Fruit fly (Drosophila melanogaster) whole organism, embryonic: ENCODE results near the gene par-6.

ENCODE experiments used
- C15 ChIP-seq: fragments of 200-800 bp; sonication (Bioruptor generic); IDR thresholded peaks from 3 replicates; pipeline ENCODE4 v1.3.6; 2022; ENCODE audit warnings: missing biosample characterization, missing genetic modification characterization
- CG15011 ChIP-seq: fragments of 200-800 bp; sonication (Bioruptor generic); optimal IDR thresholded peaks from 3 replicates; lab custom pipeline; 2018; ENCODE audit warnings: missing biosample characterization, mild to moderate bottlenecking, missing genetic modification characterization
- CG1603 ChIP-seq: fragments of 200-800 bp; sonication (Bioruptor generic); optimal IDR thresholded peaks from 2 replicates; lab custom pipeline; 2019; ENCODE audit warnings: missing biosample characterization, mild to moderate bottlenecking, missing genetic modification characterization, moderate library complexity
- CG3726 ChIP-seq: fragments of 200-800 bp; sonication (Bioruptor generic); IDR thresholded peaks from 3 replicates; pipeline ENCODE4, ENCODE4 v1.3.6; 2022; ENCODE audit warnings: missing biosample characterization, missing genetic modification characterization
- H2.0 ChIP-seq: fragments of 200-800 bp; sonication (Bioruptor generic); IDR thresholded peaks from 2 replicates; pipeline ENCODE4 v1.3.6; 2022; ENCODE audit warnings: missing biosample characterization, missing genetic modification characterization
- ac ChIP-seq: fragments of 200-800 bp; sonication (Bioruptor generic); optimal IDR thresholded peaks from 3 replicates; lab custom pipeline; 2017; ENCODE audit warnings: missing biosample characterization, mild to moderate bottlenecking, missing genetic modification characterization
- psq ChIP-seq: fragments of 200-800 bp; sonication (Bioruptor generic); optimal IDR thresholded peaks from 2 replicates; lab custom pipeline; 2017; ENCODE audit warnings: missing biosample characterization, missing genetic modification characterization
- repo ChIP-seq: fragments of 200-800 bp; sonication (Bioruptor generic); optimal IDR thresholded peaks from 2 replicates; lab custom pipeline; 2016; ENCODE audit warnings: missing biosample characterization, missing genetic modification characterization
- ssp ChIP-seq: fragments of 200-800 bp; sonication (Bioruptor generic); IDR thresholded peaks from 2 replicates; pipeline ENCODE4 v1.3.6; 2022; ENCODE audit warnings: missing biosample characterization, missing genetic modification characterization

DNA sequence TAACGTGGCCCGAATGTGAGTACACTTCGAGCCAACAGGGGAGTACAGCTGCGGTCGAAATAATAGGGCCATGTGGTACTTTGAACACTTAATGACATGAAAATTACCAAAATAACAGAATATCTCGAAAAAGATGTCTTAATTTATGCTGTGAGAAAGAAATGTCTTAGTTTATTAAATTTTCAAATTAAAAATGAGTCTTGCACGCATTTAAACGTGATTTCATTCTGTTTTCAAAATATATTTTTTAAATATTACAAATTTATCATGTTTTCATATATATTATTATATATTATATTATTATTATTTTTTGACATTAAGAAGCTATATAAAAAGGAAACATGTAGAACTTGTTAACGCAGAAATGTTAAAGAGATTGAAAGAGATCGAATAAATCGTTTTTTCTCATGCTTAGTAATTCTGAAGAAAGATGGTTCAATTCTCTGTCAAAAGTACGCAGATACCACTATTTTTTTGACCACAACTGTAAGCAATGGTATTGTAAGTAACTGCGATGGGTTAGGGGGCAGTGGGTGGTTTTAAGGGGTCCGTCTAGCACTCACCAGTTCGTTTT is 8.2 kb upstream of the par-6 start:
- TF ChIP-seq ac (GFP tag; lab: Kevin White, UChicago) (no peak), C15 (GFP tag; lab: Robert Waterston, UW) (no peak), CG15011 (GFP tag; lab: Kevin White, UChicago) (no peak), H2.0 (GFP tag; lab: Robert Waterston, UW) (peak; percentile 14; the same call in 1 of the 2 replicates), CG1603 (no peak), ssp (GFP tag; lab: Robert Waterston, UW) (no peak), repo (GFP tag; lab: Kevin White, UChicago) (no peak), CG3726 (no peak), psq (GFP tag; lab: Kevin White, UChicago) (no peak)
